Fruit fly (Drosophila melanogaster) whole organism, embryonic: Measurements from ENCODE around the gene HisCl1.

ENCODE experiments used
- CG17568 ChIP-seq: fragments of 200-800 bp; sonication (Bioruptor generic); optimal IDR thresholded peaks from 2 replicates; lab custom pipeline; 2018; ENCODE audit warnings: missing biosample characterization, mild to moderate bottlenecking, missing genetic modification characterization, moderate library complexity
- Mrtf ChIP-seq: fragments of 200-800 bp; sonication (Bioruptor generic); IDR thresholded peaks from 3 replicates; pipeline ENCODE4 v1.3.6; 2022; ENCODE audit warnings: missing biosample characterization, missing genetic modification characterization
- Sin3A ChIP-seq: fragments of >200 bp; optimal IDR thresholded peaks from 2 replicates; lab custom pipeline; 2018
- az2 ChIP-seq: fragments of 200-800 bp; sonication (Bioruptor generic); optimal IDR thresholded peaks from 3 replicates; lab custom pipeline; 2016; ENCODE audit warnings: missing biosample characterization, missing genetic modification characterization
- gcm2 ChIP-seq: fragments of 200-800 bp; sonication (Bioruptor generic); optimal IDR thresholded peaks from 2 replicates; lab custom pipeline; 2016; ENCODE audit warnings: missing biosample characterization, missing genetic modification characterization

DNA sequence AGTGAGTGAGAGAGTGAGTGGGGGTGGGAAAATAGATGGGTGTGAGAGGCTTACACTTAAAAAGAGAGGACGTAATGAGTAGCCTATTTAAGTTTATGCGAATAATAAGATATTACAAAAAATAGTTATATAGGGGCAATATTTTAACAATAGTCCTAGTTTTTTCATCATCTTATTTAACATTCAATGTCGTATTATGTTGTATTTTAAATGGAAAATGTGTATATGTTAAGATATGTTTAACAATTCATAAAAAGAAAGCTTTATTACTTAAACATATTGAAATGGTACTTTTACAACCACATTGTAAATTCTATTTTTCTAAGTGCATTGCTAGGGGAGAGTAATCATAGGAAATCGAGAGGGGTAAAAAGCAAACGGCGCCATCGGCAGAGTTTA is 13.0 kb upstream of the HisCl1 start:
- TF ChIP-seq CG17568 (GFP tag; lab: Kevin White, UChicago) (peak; percentile 42), Sin3A (lab: Kevin White, UChicago) (no peak), Mrtf (GFP tag; lab: Robert Waterston, UW) (no peak), gcm2 (no peak), az2 (GFP tag; lab: Kevin White, UChicago) (peak; percentile 62)
